Fruit fly (Drosophila melanogaster): ENCODE results near the gene CG31368.

CG31368 gene

DNA sequence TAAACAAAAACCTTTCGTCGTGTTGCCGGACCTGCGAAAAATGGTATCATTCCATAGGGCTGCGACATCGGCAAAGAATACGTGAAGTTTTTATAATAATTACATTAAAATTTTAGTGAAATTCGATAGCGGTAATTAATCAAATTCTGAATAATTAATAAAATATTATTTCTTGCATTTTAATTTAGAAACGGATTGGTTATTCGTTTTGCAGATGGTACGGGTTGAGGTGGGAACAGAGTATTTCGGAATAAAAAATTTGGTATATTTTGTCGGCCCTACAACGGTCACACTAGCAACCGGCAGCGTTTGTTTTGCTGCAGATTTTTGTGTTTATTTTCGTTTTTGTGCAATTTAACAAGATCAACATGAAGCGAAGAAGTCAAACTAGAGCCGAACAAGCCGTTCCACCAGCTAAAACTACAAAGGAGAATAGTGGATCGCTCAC is at the start of gene CG31368, which contains the start of gene CG6962:
TSS of gene CG31368 (plus strand) at position 285 of the 448 bp plus-strand sequence.
TSS of gene CG6962 (minus strand) at position 29 of the 448 bp plus-strand sequence.
- TF ChIP-seq psq (optimal IDR thresholded peaks at IDR 0.05) (no peak), usp (GFP tag; optimal IDR thresholded peaks at IDR 0.05) (no peak), EcR (GFP tag; optimal IDR thresholded peaks at IDR 0.05) (no peak), pan (optimal IDR thresholded peaks at IDR 0.05) (no peak), Dll (optimal IDR thresholded peaks at IDR 0.05) (no peak), CG8478 (optimal IDR thresholded peaks at IDR 0.05) (no peak)

DNA sequence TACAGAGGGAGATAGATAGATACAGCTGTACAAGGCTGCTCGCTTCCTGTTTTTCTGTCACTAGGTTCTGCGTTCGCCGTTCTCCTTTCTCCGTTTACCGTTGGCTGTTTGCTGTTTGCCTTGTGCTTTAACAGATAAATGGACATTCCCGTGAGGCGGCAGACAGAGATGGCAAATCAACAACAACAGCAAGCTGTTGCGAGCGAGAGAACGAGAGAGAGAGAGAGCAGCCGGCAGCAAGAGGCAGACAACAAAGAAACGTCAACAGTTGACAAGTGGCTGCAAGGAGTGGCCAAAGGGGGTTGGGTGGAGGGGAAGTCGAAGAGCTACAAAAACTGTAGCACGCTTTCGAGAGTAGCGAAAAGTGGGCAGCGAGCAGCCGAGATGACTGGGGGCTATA is 49.2 kb upstream of the CG31368 start:
- no peak for TF ChIP-seq pan (optimal IDR thresholded peaks at IDR 0.05)
- no peak for TF ChIP-seq Dll (optimal IDR thresholded peaks at IDR 0.05)
- TF ChIP-seq CG8478 (optimal IDR thresholded peaks at IDR 0.05), result no peak
- no peak for TF ChIP-seq psq (optimal IDR thresholded peaks at IDR 0.05)
- TF ChIP-seq EcR (GFP tag; optimal IDR thresholded peaks at IDR 0.05), result no peak
- no peak for TF ChIP-seq usp (GFP tag; optimal IDR thresholded peaks at IDR 0.05)

DNA sequence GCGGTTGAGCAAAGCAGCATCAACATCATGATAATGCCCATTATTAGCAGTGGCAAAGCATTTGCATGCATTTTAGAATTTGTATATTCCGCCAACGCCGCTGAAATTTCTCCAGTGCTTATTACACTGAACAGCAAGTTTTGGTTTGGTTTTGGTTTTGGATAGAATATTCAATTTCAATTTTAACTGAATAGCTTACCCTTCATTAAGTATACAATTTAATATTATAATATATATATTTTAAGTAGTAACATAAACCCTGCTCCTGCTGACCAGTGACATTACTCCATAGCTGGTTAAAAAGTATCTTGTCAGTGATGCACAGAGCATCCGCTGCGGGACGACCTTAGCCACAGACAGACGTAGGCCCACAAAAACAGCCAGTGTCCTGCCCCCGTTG is 35.2 kb upstream of the CG31368 start:
- no peak for TF ChIP-seq CG8478 (optimal IDR thresholded peaks at IDR 0.05)
- no peak for TF ChIP-seq usp (GFP tag; optimal IDR thresholded peaks at IDR 0.05)
- no peak for TF ChIP-seq pan (optimal IDR thresholded peaks at IDR 0.05)
- no peak for TF ChIP-seq psq (optimal IDR thresholded peaks at IDR 0.05)
- TF ChIP-seq Dll (optimal IDR thresholded peaks at IDR 0.05), result no peak
- TF ChIP-seq EcR (GFP tag; optimal IDR thresholded peaks at IDR 0.05), result no peak

DNA sequence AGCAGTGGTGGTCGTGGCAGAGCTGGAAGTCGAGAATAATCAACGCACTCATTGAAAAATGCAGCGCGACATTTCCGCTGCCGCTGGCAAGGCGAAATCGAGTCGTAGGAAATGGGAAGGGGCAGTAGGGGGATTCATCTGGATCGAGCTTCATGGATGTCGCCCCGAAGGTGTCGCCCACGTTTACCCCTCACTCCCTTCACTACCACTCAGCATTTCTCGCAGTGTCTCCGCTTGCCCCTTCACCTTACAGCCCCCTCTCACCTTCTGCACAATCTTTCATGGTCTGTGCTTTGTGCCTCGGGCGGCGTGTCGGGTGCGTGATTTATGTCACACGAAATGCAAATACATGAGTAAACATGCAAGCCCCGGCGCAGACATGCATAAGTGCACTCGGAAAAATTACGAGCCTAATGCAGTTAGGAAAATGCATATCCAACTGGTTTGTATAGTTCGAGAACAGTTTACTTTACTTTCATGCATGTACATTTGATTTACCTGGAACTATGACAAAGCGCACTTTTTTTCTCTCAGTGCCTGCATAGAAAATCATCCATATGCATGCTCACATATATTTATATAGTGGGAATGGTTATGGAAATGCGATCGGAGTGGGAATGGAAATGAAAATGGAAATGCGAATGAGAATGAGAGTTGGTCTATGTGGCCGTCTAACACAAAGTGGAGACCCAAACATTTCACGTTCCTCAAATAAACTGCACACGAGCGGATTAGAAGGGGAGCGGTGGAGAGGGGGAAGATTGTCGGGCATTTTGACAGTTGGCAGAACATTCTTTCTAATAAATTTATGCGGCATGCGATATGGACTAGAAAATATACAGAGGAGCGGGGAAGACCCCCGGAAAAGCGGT is 33.0 kb upstream of the CG31368 start:
- TF ChIP-seq psq (optimal IDR thresholded peaks at IDR 0.05) (no peak), EcR (GFP tag; optimal IDR thresholded peaks at IDR 0.05) (no peak), usp (GFP tag; optimal IDR thresholded peaks at IDR 0.05) (no peak), CG8478 (optimal IDR thresholded peaks at IDR 0.05) (no peak), pan (optimal IDR thresholded peaks at IDR 0.05) (no peak), Dll (optimal IDR thresholded peaks at IDR 0.05) (no peak)

DNA sequence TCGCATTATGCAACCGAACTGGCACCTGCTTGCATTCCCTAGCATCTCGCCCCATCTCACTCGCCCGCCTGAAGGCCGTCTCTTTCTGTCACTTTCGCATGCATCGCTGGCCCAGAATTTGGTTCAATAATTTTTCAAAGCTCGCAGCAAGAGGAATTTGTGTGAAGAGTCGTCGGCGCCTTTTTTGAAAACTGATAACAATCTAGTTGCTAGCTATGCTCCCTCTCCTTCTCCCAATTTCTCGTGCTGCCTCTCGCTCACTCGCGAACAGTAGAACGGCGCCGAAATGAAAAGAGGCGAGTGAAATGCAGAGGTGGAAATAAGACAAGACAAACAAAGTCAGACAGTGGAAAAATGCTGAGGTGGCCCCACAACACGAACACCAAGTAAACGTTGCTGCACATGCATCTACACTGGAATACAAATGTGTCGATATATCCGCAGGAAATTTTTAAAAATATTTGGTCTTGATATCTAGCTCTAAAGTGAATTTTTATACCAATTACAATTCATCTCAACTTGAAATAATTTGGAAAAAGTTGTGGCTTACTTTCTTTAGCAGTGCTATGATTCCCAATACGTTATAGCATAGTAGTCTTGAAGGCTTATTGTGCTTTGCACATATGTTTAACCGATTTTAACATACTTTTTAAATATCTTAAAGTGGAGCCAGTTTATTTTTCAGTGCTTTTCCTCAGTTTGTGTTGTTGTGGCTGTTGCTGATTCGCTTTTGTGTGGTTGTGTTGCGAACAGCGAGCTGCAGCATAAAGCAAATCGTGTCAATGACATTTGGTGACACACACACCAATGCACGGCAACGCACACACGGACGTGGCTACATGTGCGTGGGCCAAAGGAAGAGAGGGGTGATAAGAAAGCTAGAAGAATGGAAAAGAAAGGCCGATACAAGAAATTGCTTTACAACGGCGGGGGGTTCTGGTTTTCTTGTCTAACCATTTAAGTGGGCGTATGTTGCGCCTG is 31.4 kb upstream of the CG31368 start:
- no peak for TF ChIP-seq Dll (optimal IDR thresholded peaks at IDR 0.05)
- TF ChIP-seq EcR (GFP tag; optimal IDR thresholded peaks at IDR 0.05), result peak in 1 of 2 experiments; percentile 86

DNA sequence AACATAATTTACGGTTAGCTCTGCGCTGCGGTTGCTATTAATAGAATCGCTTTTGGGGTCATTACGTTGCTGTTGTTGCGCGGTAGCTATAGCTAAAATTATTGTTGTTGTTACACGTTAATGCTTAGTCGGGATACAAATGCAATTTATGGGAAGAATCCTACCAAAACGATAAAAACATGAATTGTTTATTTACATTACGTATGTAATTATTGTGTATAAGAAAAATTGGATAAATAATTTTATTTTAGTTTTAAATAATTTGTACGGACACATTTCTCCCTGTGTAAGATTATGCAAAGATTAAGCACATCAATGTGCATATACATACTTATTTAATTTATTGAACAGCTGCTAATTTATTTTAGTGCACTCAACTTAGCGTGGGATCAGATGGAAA is 30.7 kb upstream of the CG31368 start:
- TF ChIP-seq psq (optimal IDR thresholded peaks at IDR 0.05) (no peak), usp (GFP tag; optimal IDR thresholded peaks at IDR 0.05) (no peak), CG8478 (optimal IDR thresholded peaks at IDR 0.05) (no peak), Dll (optimal IDR thresholded peaks at IDR 0.05) (no peak), EcR (GFP tag; optimal IDR thresholded peaks at IDR 0.05) (no peak), pan (optimal IDR thresholded peaks at IDR 0.05) (no peak)

DNA sequence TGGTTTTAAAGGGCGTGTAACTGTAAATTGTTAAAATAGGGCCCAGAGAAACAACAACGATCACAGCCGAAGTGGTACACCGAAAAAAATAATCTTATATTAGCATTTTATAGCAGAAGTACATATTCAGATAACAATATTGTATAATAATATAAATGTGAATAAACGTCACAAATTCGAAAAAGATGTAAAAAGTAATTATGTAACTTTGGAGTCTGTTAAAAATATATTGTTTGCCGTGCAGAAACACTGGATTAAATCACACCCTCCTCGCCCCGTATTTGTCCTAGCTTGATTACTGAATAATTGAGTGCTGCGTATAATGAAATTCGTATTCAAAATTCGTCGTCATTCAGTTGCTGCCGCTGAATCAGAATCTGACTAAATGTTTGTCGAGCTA is 27.4 kb upstream of the CG31368 start:
- TF ChIP-seq pan (optimal IDR thresholded peaks at IDR 0.05) (no peak), Dll (optimal IDR thresholded peaks at IDR 0.05) (no peak), EcR (GFP tag; optimal IDR thresholded peaks at IDR 0.05) (no peak)

DNA sequence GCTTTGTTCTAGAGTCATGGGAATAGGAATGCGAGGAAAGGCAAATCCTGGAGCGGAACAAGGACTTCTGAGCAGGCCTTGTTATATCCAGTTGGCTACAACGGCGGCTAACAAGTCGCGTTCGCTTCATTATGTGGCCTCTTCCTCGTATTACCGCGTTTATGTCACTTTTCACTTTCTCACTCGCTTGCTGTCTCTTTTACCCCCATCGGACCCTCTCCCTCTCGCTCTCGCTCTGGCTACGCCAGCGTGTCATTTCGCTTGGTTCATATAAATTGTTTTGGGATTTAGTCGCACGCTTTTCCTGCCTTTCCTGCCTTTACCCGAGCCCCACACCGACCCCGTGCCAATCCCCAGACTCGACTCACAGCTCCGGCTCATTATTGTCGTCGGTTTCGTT is 26.3 kb upstream of the CG31368 start:
- no peak for TF ChIP-seq EcR (GFP tag; optimal IDR thresholded peaks at IDR 0.05)
- TF ChIP-seq usp (GFP tag; optimal IDR thresholded peaks at IDR 0.05), result no peak
- no peak for TF ChIP-seq Dll (optimal IDR thresholded peaks at IDR 0.05)
- TF ChIP-seq CG8478 (optimal IDR thresholded peaks at IDR 0.05), result no peak
- TF ChIP-seq psq (optimal IDR thresholded peaks at IDR 0.05), result no peak
- no peak for TF ChIP-seq pan (optimal IDR thresholded peaks at IDR 0.05)

DNA sequence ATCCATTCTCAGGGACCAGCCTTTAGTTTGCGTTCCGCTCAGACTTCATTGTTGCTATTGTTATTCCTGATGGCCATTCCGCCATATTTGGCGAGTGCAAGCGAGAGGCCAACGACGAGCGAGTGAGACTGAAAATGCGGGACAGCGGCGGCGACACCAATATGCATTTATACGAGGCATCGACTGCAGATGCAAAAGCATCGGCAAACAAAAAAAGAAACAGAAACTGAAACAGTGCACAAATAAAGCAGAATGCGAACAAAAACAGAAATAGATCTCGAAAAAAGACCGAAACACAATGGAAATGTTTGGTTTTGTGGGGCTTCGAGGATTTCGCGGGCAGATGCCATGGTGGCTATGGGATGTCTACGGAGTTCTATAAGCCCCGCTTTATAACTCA is 23.5 kb upstream of the CG31368 start:
- TF ChIP-seq pan (optimal IDR thresholded peaks at IDR 0.05) (no peak), usp (GFP tag; optimal IDR thresholded peaks at IDR 0.05) (no peak), EcR (GFP tag; optimal IDR thresholded peaks at IDR 0.05) (no peak), CG8478 (optimal IDR thresholded peaks at IDR 0.05) (no peak), Dll (optimal IDR thresholded peaks at IDR 0.05) (no peak), psq (optimal IDR thresholded peaks at IDR 0.05) (no peak)

DNA sequence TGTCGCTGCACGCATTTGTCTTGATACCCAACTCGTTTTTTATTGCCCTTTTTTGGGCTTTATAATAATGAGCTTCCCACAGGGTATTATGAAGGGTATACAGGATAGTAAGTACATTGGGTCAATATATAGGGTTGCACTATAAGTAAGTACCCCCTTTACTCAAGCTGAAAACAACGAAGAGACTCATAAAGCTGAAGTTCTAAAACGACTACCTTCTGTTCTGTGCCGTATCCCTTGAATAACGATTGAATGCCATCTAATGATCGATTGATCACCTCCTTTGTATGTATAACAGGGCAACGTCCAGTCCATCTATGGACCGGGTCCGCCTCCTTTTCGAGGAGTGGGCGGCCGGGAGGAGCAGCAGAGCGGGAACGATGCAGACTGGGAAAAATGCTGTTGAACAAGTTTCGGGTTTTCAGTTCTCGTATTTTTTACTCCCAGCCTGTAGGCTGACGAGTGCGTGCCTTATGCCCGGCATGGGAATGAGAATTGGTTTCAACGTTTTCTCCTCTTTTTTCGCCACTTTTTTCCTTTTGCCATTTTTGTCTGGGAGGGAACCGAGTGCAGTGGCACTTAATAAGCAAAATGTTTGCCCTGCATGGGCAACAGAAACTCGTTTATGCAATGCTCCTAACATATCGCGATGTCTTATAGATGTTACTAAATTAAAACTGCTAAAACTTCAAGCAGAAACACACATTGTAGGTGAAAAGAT is 22.9 kb upstream of the CG31368 start:
- no peak for TF ChIP-seq usp (GFP tag; optimal IDR thresholded peaks at IDR 0.05)
- peak; percentile 90 for TF ChIP-seq pan (optimal IDR thresholded peaks at IDR 0.05)
- no peak for TF ChIP-seq CG8478 (optimal IDR thresholded peaks at IDR 0.05)
- TF ChIP-seq EcR (GFP tag; optimal IDR thresholded peaks at IDR 0.05), result no peak
- TF ChIP-seq psq (optimal IDR thresholded peaks at IDR 0.05), result no peak

DNA sequence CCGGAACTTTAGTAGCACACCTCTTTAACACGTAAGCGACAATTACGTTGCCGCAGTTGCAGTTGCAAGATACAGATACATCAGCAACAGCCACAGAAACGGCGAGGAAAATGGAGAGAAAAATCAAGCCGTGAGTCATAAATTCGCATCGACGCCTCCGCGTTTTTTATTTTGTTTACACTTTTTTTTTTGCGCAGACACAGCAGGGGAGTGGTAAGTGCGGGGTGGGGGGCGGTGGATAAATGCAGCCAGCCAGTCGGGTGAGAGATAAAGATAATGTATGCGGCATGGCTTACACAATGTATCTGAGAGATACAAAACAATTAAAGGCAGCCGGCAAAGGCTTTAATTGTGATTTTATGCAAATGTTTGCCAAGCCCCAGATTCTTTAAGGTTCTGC is 17.5 kb upstream of the CG31368 start:
- TF ChIP-seq CG8478 (optimal IDR thresholded peaks at IDR 0.05) (no peak), usp (GFP tag; optimal IDR thresholded peaks at IDR 0.05) (no peak), EcR (GFP tag; optimal IDR thresholded peaks at IDR 0.05) (no peak), psq (optimal IDR thresholded peaks at IDR 0.05) (no peak), Dll (optimal IDR thresholded peaks at IDR 0.05) (no peak), pan (optimal IDR thresholded peaks at IDR 0.05) (no peak)
